Worm (Caenorhabditis elegans): ENCODE data around the gene nspg-6.
A peak's percentile ranks its signal among the peaks of the same experiment; 100 is the strongest.

The nspg-6 gene

ce11 chrIII:7314927-7315547 is at the start of gene nspg-6:
Gene nspg-6 (minus strand): TSS chrIII:7314977.
- TF ChIP-seq nhr-237 (tag; optimal IDR thresholded peaks at IDR 0.05), result no peak
- TF ChIP-seq lin-35 (GFP tag; optimal IDR thresholded peaks at IDR 0.05), result no peak
- TF ChIP-seq ceh-88 (GFP tag; IDR thresholded peaks at IDR 0.05), result no peak
- TF ChIP-seq zag-1 (tag; optimal IDR thresholded peaks at IDR 0.05), result no peak
- TF ChIP-seq elt-2 (tag; optimal IDR thresholded peaks at IDR 0.05), result peak; percentile 14
- TF ChIP-seq unc-130 (tag; optimal IDR thresholded peaks at IDR 0.05), result no peak
- no peak for TF ChIP-seq efl-1 (optimal IDR thresholded peaks at IDR 0.05)
- no peak for TF ChIP-seq efl-1 (GFP tag; optimal IDR thresholded peaks at IDR 0.05 in 1 of 2)
- TF ChIP-seq nhr-20 (tag; optimal IDR thresholded peaks at IDR 0.05), result no peak
- no peak for TF ChIP-seq nhr-71 (tag; optimal IDR thresholded peaks at IDR 0.05)

- TF ChIP-seq nhr-90 (tag; optimal IDR thresholded peaks at IDR 0.05; ENCODE audit: poor library complexity) (peak; percentile 41), ama-1 (optimal IDR thresholded peaks at IDR 0.05) (no peak), dsc-1 (tag; optimal IDR thresholded peaks at IDR 0.05) (peak; percentile 28), lin-15B (tag; optimal IDR thresholded peaks at IDR 0.05) (peak; percentile 16), lsy-2 (tag; optimal IDR thresholded peaks at IDR 0.05) (peak; percentile 55 to 62), nhr-71 (tag; optimal IDR thresholded peaks at IDR 0.05) (peak; percentile 59), efl-1 (optimal IDR thresholded peaks at IDR 0.05) (peak; percentile 17 to 79), efl-1 (GFP tag; optimal IDR thresholded peaks at IDR 0.05 in 1 of 2) (peak; percentile 83 to 98), unc-62 (GFP tag; optimal IDR thresholded peaks at IDR 0.05) (no peak), tbx-2 (tag; optimal IDR thresholded peaks at IDR 0.05) (peak; percentile 27), nhr-237 (tag; optimal IDR thresholded peaks at IDR 0.05) (no peak), mdl-1 (tag; optimal IDR thresholded peaks at IDR 0.05) (peak in 1 of 2 experiments; percentile 15), skn-1 (tag; optimal IDR thresholded peaks at IDR 0.05) (peak; percentile 50), irx-1 (tag; optimal IDR thresholded peaks at IDR 0.05) (no peak), unc-98 (GFP tag; IDR thresholded peaks at IDR 0.05) (no peak), mep-1 (tag; optimal IDR thresholded peaks at IDR 0.05) (peak; percentile 52), dpl-1 (GFP tag; optimal IDR thresholded peaks at IDR 0.05) (peak; percentile 65 to 83 (median 76)), lin-35 (GFP tag; optimal IDR thresholded peaks at IDR 0.05) (peak; percentile 52 to 87), swsn-7 (tag; optimal IDR thresholded peaks at IDR 0.05) (peak; percentile 53), rnt-1 (tag; optimal IDR thresholded peaks at IDR 0.05) (peak; percentile 68), F16B12.6 (tag; optimal IDR thresholded peaks at IDR 0.05) (peak; percentile 42), unc-86 (tag; optimal IDR thresholded peaks at IDR 0.05) (peak; percentile 24), ceh-82 (tag; optimal IDR thresholded peaks at IDR 0.05) (peak in 2 of 3 experiments; percentile 3 to 26), lin-13 (GFP tag; optimal IDR thresholded peaks at IDR 0.05) (peak; percentile 29), lir-3 (tag; optimal IDR thresholded peaks at IDR 0.05; ENCODE audit: poor library complexity) (peak; percentile 38), pag-3 (tag; optimal IDR thresholded peaks at IDR 0.05; ENCODE audit: borderline replicate concordance, insufficient read depth) (no peak), zip-4 (GFP tag; optimal IDR thresholded peaks at IDR 0.05) (peak; percentile 0), snu-23 (GFP tag; optimal IDR thresholded peaks at IDR 0.05) (peak; percentile 30), C16A3.4 (tag; optimal IDR thresholded peaks at IDR 0.05) (peak; percentile 8), nhr-47 (tag; optimal IDR thresholded peaks at IDR 0.05) (peak; percentile 50), nhr-19 (GFP tag; conservative IDR thresholded peaks at IDR 0.05) (peak; percentile 27), fkh-4 (tag; optimal IDR thresholded peaks at IDR 0.05; ENCODE audit: borderline replicate concordance) (no peak), ztf-11 (tag; optimal IDR thresholded peaks at IDR 0.05) (no peak), fkh-8 (tag; optimal IDR thresholded peaks at IDR 0.05) (no peak), xbp-1 (tag; optimal IDR thresholded peaks at IDR 0.05) (peak; percentile 39)
These were observed 44.3 kb upstream of the nspg-6 start, which contains the start of the genes eco-1 and hmgr-1 for ce11 chrIII:7359037-7359548. Gene eco-1 (minus strand): TSS chrIII:7359095. Gene hmgr-1 (plus strand): TSS chrIII:7359498.
